Fruit fly (Drosophila melanogaster): Measurements from ENCODE around the gene P5CS.
A peak's percentile ranks its signal among the peaks of the same experiment; 100 is the strongest.

DNA sequence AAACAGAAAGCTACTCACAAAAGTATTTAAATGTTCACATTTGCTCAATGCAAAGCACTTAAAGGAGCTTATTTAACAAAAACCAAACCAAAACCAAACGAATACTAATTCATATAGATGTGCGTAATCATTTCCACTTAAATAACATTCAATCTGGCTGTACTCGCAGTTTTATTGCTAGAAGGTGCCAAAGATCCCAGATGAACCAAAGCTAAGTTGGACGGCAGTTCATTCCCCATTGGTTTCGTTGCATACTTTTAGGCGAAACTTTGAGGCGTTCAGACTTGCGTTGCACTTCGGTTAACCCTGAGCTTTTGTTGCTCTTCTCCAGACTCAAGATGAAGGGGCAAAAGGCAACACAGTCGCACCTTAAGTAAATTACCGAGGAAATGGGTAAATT is 41.6 kb upstream of the P5CS start:
- no peak for TF ChIP-seq Vsx2 (GFP tag; optimal IDR thresholded peaks at IDR 0.05; ENCODE audit: partially characterized antibody)
- no peak for TF ChIP-seq pan (optimal IDR thresholded peaks at IDR 0.05)
- peak; percentile 28 for TF ChIP-seq Myc (optimal IDR thresholded peaks at IDR 0.05)
- TF ChIP-seq sv (GFP tag; optimal IDR thresholded peaks at IDR 0.05): no peak
- TF ChIP-seq usp (GFP tag; optimal IDR thresholded peaks at IDR 0.05): no peak
- no peak for TF ChIP-seq h (GFP tag; optimal IDR thresholded peaks at IDR 0.05)
- no peak for TF ChIP-seq Mio (GFP tag; optimal IDR thresholded peaks at IDR 0.05)
- no peak for TF ChIP-seq sage (GFP tag; optimal IDR thresholded peaks at IDR 0.05)
- TF ChIP-seq dsf (GFP tag; optimal IDR thresholded peaks at IDR 0.05; ENCODE audit: borderline replicate concordance): no peak
- no peak for TF ChIP-seq CG32264 (GFP tag; optimal IDR thresholded peaks at IDR 0.05)
